Worm (Caenorhabditis elegans) whole organism, late embryonic: Measurements from ENCODE around the gene T02H6.1.

Experiments
- ceh-9 ChIP-seq: sonication (generic microtip); optimal IDR thresholded peaks from 2 replicates; lab custom pipeline; 2016; ENCODE audit warnings: mild to moderate bottlenecking, missing genetic modification characterization, inconsistent platforms, missing compliant biosample characterization
- dmd-4 ChIP-seq: sonication (generic microtip); optimal IDR thresholded peaks from 2 replicates; lab custom pipeline; 2016; ENCODE audit warnings: borderline replicate concordance, missing genetic modification characterization, missing compliant biosample characterization
- dve-1 ChIP-seq: sonication (generic microtip); optimal IDR thresholded peaks from 2 replicates; lab custom pipeline; 2017; ENCODE audit warnings: antibody characterized with exemption, mild to moderate bottlenecking, missing genetic modification characterization, missing compliant biosample characterization
- hlh-30 ChIP-seq: sonication (generic microtip); optimal IDR thresholded peaks from 2 replicates; lab custom pipeline; 2017; ENCODE audit warnings: antibody characterized with exemption, missing genetic modification characterization, missing compliant biosample characterization; ENCODE audit not compliant: insufficient read depth
- pha-4 ChIP-seq: fragments of 150-350 bp; optimal IDR thresholded peaks from 2 replicates; lab custom pipeline; 2018; ENCODE audit warnings: missing biosample characterization, missing genetic modification reagents, missing genetic modification characterization
- sox-2 ChIP-seq: fragments of 200-800 bp; sonication (Bioruptor generic); IDR thresholded peaks from 2 replicates; pipeline ENCODE4 v1.3.6; 2022; ENCODE audit warnings: missing genetic modification reagents, missing genetic modification characterization, missing compliant biosample characterization
- tbx-2 ChIP-seq: sonication (generic microtip); optimal IDR thresholded peaks from 2 replicates; lab custom pipeline; 2016; ENCODE audit warnings: missing genetic modification characterization, missing compliant biosample characterization
- unc-86 ChIP-seq: sonication (generic microtip); optimal IDR thresholded peaks from 2 replicates; lab custom pipeline; 2016; ENCODE audit warnings: missing genetic modification characterization, missing compliant biosample characterization

DNA sequence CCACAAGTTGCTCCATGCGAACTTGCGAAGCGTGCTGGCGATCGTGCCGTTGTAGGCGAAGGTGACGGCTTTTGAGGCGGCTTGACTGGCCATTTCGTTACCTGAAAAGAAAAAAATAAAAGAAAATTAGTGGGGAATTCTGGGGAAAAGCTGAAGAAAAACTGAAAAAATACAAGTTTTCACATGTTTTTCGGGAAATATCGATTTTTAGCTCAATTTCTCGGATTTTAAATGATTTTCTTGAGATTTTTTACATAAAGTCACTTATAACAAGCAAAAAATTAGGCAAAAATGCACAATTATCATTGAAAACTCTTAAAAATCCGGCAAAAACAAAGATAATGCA, 8.2 kb upstream of the T02H6.1 start, which contains the start of gene T02H6.11:
- TF ChIP-seq pha-4 (tag; lab: Kevin White, UChicago): no peak
- TF ChIP-seq sox-2 (GFP tag; lab: Robert Waterston, UW): no peak
- TF ChIP-seq unc-86 (tag; lab: Kevin White, UChicago): no peak
- no peak for TF ChIP-seq dve-1 (tag; lab: Kevin White, UChicago)
- no peak for TF ChIP-seq dmd-4
- TF ChIP-seq hlh-30 (tag; lab: Kevin White, UChicago): no peak
- no peak for TF ChIP-seq tbx-2 (tag; lab: Kevin White, UChicago)
- no peak for TF ChIP-seq ceh-9 (tag; lab: Kevin White, UChicago)
